Fruit fly (Drosophila melanogaster): ENCODE measurements around the gene hiro.

DNA sequence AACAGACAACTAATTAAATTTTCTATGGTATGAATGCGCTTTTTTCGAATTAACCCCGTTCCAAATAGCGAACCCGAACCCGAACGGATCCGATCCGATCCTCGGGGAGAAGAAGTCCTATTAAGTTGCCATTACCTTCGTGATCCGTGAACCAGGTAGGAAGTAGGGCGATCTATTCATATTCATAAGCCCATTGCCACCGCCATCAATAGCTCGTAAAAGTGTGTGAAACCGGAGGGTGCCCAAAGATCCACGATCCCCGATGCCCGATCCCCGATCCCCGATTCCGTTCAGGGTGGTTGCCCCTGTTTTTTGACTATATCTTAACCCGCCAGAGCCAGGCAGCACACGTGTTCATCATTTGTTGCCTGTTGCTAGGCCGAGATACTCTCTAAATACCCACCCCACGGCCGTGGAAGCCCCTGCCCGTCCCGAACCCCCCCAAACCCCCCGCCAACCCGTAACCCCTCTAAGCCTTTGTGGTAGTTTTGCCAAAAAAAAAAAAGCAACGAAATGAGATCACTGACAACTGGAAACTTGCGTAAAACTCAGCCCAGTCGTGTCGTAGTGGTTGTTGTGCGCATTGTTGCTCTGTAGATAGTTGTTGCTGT lies 42.2 kb downstream of the hiro start:
- TF ChIP-seq eg (GFP tag; IDR thresholded peaks at IDR 0.05), result no peak
- TF ChIP-seq fd85E (GFP tag; optimal IDR thresholded peaks at IDR 0.05), result no peak
- no peak for TF ChIP-seq acj6 (GFP tag; optimal IDR thresholded peaks at IDR 0.05)
- no peak for TF ChIP-seq CG7368 (GFP tag; optimal IDR thresholded peaks at IDR 0.05)
- TF ChIP-seq OdsH (GFP tag; optimal IDR thresholded peaks at IDR 0.05), result no peak
- no peak for TF ChIP-seq Gug (GFP tag; IDR thresholded peaks at IDR 0.05)
- TF ChIP-seq Sox102F (GFP tag; optimal IDR thresholded peaks at IDR 0.05), result no peak
- no peak for TF ChIP-seq esn (GFP tag; optimal IDR thresholded peaks at IDR 0.05)
- TF ChIP-seq CG31627 (GFP tag; optimal IDR thresholded peaks at IDR 0.05), result no peak
- no peak for TF ChIP-seq CG6854 (GFP tag; optimal IDR thresholded peaks at IDR 0.05)
- no peak for TF ChIP-seq Sox14 (GFP tag; optimal IDR thresholded peaks at IDR 0.05)
- TF ChIP-seq ss (GFP tag; optimal IDR thresholded peaks at IDR 0.05), result no peak
